Worm (Caenorhabditis elegans): Measurements from ENCODE around the gene snx-14.
A peak's percentile ranks its signal among the peaks of the same experiment; 100 is the strongest.

Gene snx-14

DNA sequence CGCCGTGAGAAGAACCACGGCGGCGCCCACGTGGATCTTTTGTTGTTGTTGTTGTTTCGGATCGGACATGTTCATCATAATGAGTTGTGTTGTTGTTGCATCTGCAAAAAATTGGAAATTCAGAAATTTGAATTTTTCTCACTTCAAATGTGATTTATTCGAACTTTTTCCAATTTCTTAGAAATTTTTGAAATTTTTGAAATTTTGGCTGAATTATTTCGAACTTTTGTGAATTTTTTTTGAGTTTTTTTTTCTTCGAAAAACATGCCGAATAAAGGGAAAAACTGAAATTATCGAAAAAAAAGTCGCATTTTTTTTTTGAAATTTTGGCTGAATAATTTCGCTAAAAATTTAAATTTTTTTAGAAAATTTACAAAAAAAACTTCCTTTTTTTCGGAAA is at the start of gene snx-14:
Gene snx-14, minus strand, starts transcription at position 101 of the 400 bp plus-strand sequence.
- TF ChIP-seq ztf-26 (tag; optimal IDR thresholded peaks at IDR 0.05) (no peak), snpc-1.3 (tag; optimal IDR thresholded peaks at IDR 0.05; ENCODE audit: insufficient read depth) (no peak), rcor-1 (GFP tag; IDR thresholded peaks at IDR 0.05) (no peak), nhr-179 (tag; optimal IDR thresholded peaks at IDR 0.05) (no peak), akir-1 (GFP tag; optimal IDR thresholded peaks at IDR 0.05) (no peak), madf-6 (GFP tag; IDR thresholded peaks at IDR 0.05) (no peak), athp-1 (tag; optimal IDR thresholded peaks at IDR 0.05) (no peak), ztf-22 (GFP tag; optimal IDR thresholded peaks at IDR 0.05) (no peak), nfyb-1 (GFP tag; IDR thresholded peaks at IDR 0.05) (no peak), K12H6.12 (tag; optimal IDR thresholded peaks at IDR 0.05) (no peak), let-607 (tag; optimal IDR thresholded peaks at IDR 0.05) (no peak), ets-4 (GFP tag; optimal IDR thresholded peaks at IDR 0.05) (no peak), mes-4 (tag; optimal IDR thresholded peaks at IDR 0.05) (no peak)

DNA sequence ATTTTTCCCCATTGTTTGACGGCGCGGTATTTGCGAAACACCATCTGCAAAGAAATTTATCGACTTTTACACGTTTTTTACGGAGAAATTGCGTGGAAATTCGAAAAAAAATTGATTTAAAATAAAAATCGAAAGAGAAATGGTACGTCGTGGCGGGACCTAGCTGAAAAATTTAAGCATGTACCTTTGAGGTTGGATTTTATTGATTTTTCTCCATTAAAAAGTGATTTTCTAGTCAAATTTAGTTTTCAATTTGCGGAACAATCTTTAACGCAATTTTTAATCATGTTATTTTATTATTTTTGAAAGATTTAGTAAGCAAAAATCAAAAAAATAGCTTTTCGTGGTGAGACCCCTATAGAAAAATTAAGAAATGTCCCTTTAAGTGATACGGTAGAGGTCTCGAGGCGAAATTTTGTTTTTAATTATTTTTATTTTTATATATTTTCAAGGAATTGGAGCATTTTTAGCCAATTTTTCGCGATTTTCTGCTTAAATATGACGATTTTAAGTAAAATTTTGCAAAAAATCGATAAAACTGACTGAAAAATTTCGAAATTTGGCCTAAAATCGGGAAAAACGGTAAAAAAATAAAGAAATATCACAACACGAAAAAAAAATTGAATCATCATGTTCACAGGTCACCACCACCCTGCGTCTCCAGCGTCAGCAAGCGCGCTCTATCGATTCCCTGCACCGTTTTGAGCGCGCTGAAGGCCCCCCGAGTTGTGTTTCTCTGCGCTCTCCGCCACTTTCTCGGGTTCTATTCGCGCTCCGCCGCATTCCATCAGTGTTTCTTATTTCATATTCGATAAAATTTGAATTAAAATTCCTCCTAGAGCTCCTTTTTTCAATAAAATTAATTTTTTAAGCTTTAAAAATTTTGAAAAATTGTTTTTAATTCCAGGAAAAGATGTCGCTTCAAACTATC is 44.3 kb upstream of the snx-14 start, which contains the start of the genes mrpl-37 and lin-38:
Gene mrpl-37, minus strand, starts transcription at position 51 of the 931 bp plus-strand sequence.
Gene lin-38, plus strand, starts transcription at position 908 of the 931 bp plus-strand sequence.
- TF ChIP-seq ztf-25 (GFP tag; IDR thresholded peaks at IDR 0.05) (no peak), lin-35 (GFP tag; optimal IDR thresholded peaks at IDR 0.05) (peak in 1 of 3 experiments; percentile 18), nhr-120 (GFP tag; IDR thresholded peaks at IDR 0.05) (no peak), athp-1 (tag; optimal IDR thresholded peaks at IDR 0.05) (no peak), ZK185.1 (tag; optimal IDR thresholded peaks at IDR 0.05; ENCODE audit: poor library complexity, severe bottlenecking) (no peak), egrh-3 (GFP tag; IDR thresholded peaks at IDR 0.05) (peak; percentile 56; the same call in 1 of the 2 replicates), B0035.1 (tag; optimal IDR thresholded peaks at IDR 0.05) (no peak), nhr-90 (tag; optimal IDR thresholded peaks at IDR 0.05) (no peak), mcd-1 (GFP tag; IDR thresholded peaks at IDR 0.05) (peak; percentile 87), nhr-80 (tag; optimal IDR thresholded peaks at IDR 0.05) (peak; percentile 29), cebp-1 (GFP tag; IDR thresholded peaks at IDR 0.05) (no peak), cebp-1 (tag; optimal IDR thresholded peaks at IDR 0.05) (peak; percentile 61), aptf-3 (GFP tag; IDR thresholded peaks at IDR 0.05) (no peak), madf-6 (GFP tag; IDR thresholded peaks at IDR 0.05) (peak; percentile 73), Y95B8A.8 (GFP tag; IDR thresholded peaks at IDR 0.05) (no peak), lin-54 (GFP tag; optimal IDR thresholded peaks at IDR 0.05) (peak; percentile 19), hmg-20 (GFP tag; IDR thresholded peaks at IDR 0.05) (no peak), hmg-1.2 (GFP tag; IDR thresholded peaks at IDR 0.05) (peak; percentile 38; the same call in 1 of the 2 replicates), madf-8 (GFP tag; conservative IDR thresholded peaks at IDR 0.05) (no peak; the same call in 1 of the 2 replicates), akir-1 (GFP tag; optimal IDR thresholded peaks at IDR 0.05) (no peak), atf-7 (tag; optimal IDR thresholded peaks at IDR 0.05) (no peak), hlh-26 (GFP tag; conservative IDR thresholded peaks at IDR 0.05) (no peak), dpl-1 (GFP tag; optimal IDR thresholded peaks at IDR 0.05) (no peak), attf-3 (GFP tag; conservative IDR thresholded peaks at IDR 0.05) (no peak), repo-1 (tag; optimal IDR thresholded peaks at IDR 0.05) (no peak), mes-4 (tag; optimal IDR thresholded peaks at IDR 0.05) (no peak), sdz-38 (tag; optimal IDR thresholded peaks at IDR 0.05) (no peak), xnd-1 (tag; optimal IDR thresholded peaks at IDR 0.05) (peak; percentile 89), D2030.7 (GFP tag; IDR thresholded peaks at IDR 0.05) (peak; percentile 63; the same call in 1 of the 2 replicates), lsy-27 (tag; optimal IDR thresholded peaks at IDR 0.05; ENCODE audit: borderline replicate concordance, insufficient read depth) (no peak), snpc-1.1 (tag; optimal IDR thresholded peaks at IDR 0.05; ENCODE audit: insufficient read depth) (peak; percentile 13), ceh-79 (tag; optimal IDR thresholded peaks at IDR 0.05) (no peak), efl-1 (GFP tag; optimal IDR thresholded peaks at IDR 0.05) (peak; percentile 31), lsl-1 (GFP tag; optimal IDR thresholded peaks at IDR 0.05) (peak; percentile 93), tlf-1 (GFP tag; optimal IDR thresholded peaks at IDR 0.05) (no peak)
